Worm (Caenorhabditis elegans) whole organism, L1 larva: ENCODE measurements around the gene nep-9.
A peak's percentile ranks its signal among the peaks of the same experiment; 100 is the strongest.

Source experiments
- aha-1 ChIP-seq: fragments of 150-350 bp; optimal IDR thresholded peaks from 2 replicates; lab custom pipeline; 2014; ENCODE audit warnings: missing biosample characterization, missing genetic modification characterization
- ama-1 ChIP-seq: fragments of 150-350 bp; optimal IDR thresholded peaks from 2 replicates; lab custom pipeline; 2014
- blmp-1 ChIP-seq: fragments of 150-350 bp; optimal IDR thresholded peaks from 2 replicates; lab custom pipeline; 2014; ENCODE audit warnings: missing biosample characterization, missing genetic modification characterization
- ceh-63 ChIP-seq: fragments of 200-800 bp; sonication (Bioruptor generic); optimal IDR thresholded peaks from 2 replicates; lab custom pipeline; 2018; ENCODE audit warnings: mild to moderate bottlenecking, missing genetic modification characterization, missing compliant biosample characterization
- ceh-88 ChIP-seq: fragments of 200-800 bp; sonication (Bioruptor generic); IDR thresholded peaks from 2 replicates; pipeline ENCODE4 v1.3.6; 2022; ENCODE audit warnings: missing genetic modification characterization, missing compliant biosample characterization
- ceh-90 ChIP-seq: sonication (generic microtip); optimal IDR thresholded peaks from 2 replicates; lab custom pipeline; 2016; ENCODE audit warnings: missing genetic modification characterization, missing compliant biosample characterization
- ces-1 ChIP-seq: fragments of 150-350 bp; optimal IDR thresholded peaks from 2 replicates; lab custom pipeline; 2014; ENCODE audit warnings: missing biosample characterization, missing genetic modification reagents, missing genetic modification characterization
- dpl-1 ChIP-seq, 3 experiments: fragments of 150-350 bp in 2 of 3; sonication (generic microtip) in 1 of 3; optimal IDR thresholded peaks; 2 replicates each; lab custom pipeline; 2014 to 2017; ENCODE audit warnings: missing biosample characterization in 3 of 3, missing genetic modification characterization in 3 of 3, missing genetic modification reagents in 3 of 3
- efl-3 ChIP-seq: fragments of 200-800 bp; sonication (Bioruptor generic); optimal IDR thresholded peaks from 2 replicates; lab custom pipeline; 2018; ENCODE audit warnings: mild to moderate bottlenecking, missing genetic modification characterization, missing compliant biosample characterization
- egl-27 ChIP-seq, 2 experiments: fragments of 150-350 bp in 1 of 2; sonication (generic microtip); optimal IDR thresholded peaks; 3 replicates each; lab custom pipeline; 2017 to 2018; ENCODE audit warnings: missing biosample characterization in 2 of 2, missing genetic modification characterization in 2 of 2, missing genetic modification reagents in 2 of 2
- ets-5 ChIP-seq: fragments of 200-800 bp; sonication (Bioruptor generic); IDR thresholded peaks from 2 replicates; pipeline ENCODE4 v1.3.6; 2022; ENCODE audit warnings: missing genetic modification characterization, missing compliant biosample characterization
- fkh-10 ChIP-seq: sonication (generic microtip); optimal IDR thresholded peaks from 2 replicates; lab custom pipeline; 2017; ENCODE audit warnings: missing biosample characterization, missing genetic modification reagents, missing genetic modification characterization
- fkh-8 ChIP-seq: sonication (generic microtip); optimal IDR thresholded peaks from 2 replicates; lab custom pipeline; 2016; ENCODE audit warnings: mild to moderate bottlenecking, missing genetic modification characterization, missing compliant biosample characterization
- grh-1 ChIP-seq: fragments of 200-800 bp; sonication (Bioruptor generic); IDR thresholded peaks from 2 replicates; pipeline ENCODE4 v1.3.6; 2022; ENCODE audit warnings: missing genetic modification reagents, missing genetic modification characterization, missing compliant biosample characterization
- hlh-17 ChIP-seq: fragments of 200-800 bp; sonication (Bioruptor generic); optimal IDR thresholded peaks from 2 replicates; lab custom pipeline; 2018; ENCODE audit warnings: missing genetic modification characterization, mild to moderate bottlenecking, missing compliant biosample characterization, moderate library complexity, borderline replicate concordance
- irx-1 ChIP-seq: sonication (generic microtip); optimal IDR thresholded peaks from 2 replicates; lab custom pipeline; 2016; ENCODE audit warnings: missing genetic modification characterization, missing compliant biosample characterization
- isw-1 ChIP-seq: fragments of 200-800 bp; sonication (Bioruptor generic); IDR thresholded peaks from 2 replicates; pipeline ENCODE4 v1.3.6; 2022; ENCODE audit warnings: missing genetic modification characterization, missing compliant biosample characterization
- lin-14 ChIP-seq: fragments of 200-800 bp; sonication (Bioruptor generic); optimal IDR thresholded peaks from 2 replicates; lab custom pipeline; 2018; ENCODE audit warnings: mild to moderate bottlenecking, missing genetic modification characterization, moderate library complexity, missing compliant biosample characterization
- lin-15B ChIP-seq: fragments of 150-350 bp; sonication (generic microtip); optimal IDR thresholded peaks from 3 replicates; lab custom pipeline; 2014; ENCODE audit warnings: missing biosample characterization, missing genetic modification characterization
- lir-3 ChIP-seq: sonication (generic microtip); optimal IDR thresholded peaks from 2 replicates; lab custom pipeline; 2016; ENCODE audit warnings: mild to moderate bottlenecking, missing genetic modification characterization, moderate library complexity, missing compliant biosample characterization; ENCODE audit not compliant: poor library complexity
- lsy-2 ChIP-seq, 2 experiments: fragments of 150-350 bp; optimal IDR thresholded peaks; 2 replicates each; lab custom pipeline; 2014; ENCODE audit warnings: missing biosample characterization in 2 of 2, missing genetic modification characterization in 2 of 2
- mab-9 ChIP-seq: fragments of 200-800 bp; sonication (Bioruptor generic); IDR thresholded peaks from 2 replicates; pipeline ENCODE4 v1.3.6; 2022; ENCODE audit warnings: missing genetic modification reagents, missing genetic modification characterization, missing compliant biosample characterization
- mef-2 ChIP-seq: fragments of 150-350 bp; optimal IDR thresholded peaks from 2 replicates; lab custom pipeline; 2014; ENCODE audit warnings: missing biosample characterization, missing genetic modification characterization
- nhr-19 ChIP-seq: fragments of 200-800 bp; sonication (Bioruptor generic); conservative IDR thresholded peaks from 2 replicates; pipeline ENCODE4 v1.3.6; 2022; ENCODE audit warnings: missing genetic modification characterization, missing compliant biosample characterization
- nhr-76 ChIP-seq: sonication (generic microtip); optimal IDR thresholded peaks from 2 replicates; lab custom pipeline; 2017; ENCODE audit warnings: missing biosample characterization, missing genetic modification characterization
- nhr-85 ChIP-seq: sonication (generic microtip); peaks from one replicate; lab custom pipeline; 2016; ENCODE audit warnings: missing genetic modification characterization, inconsistent platforms, missing compliant biosample characterization
- nhr-90 ChIP-seq: sonication (generic microtip); optimal IDR thresholded peaks from 2 replicates; lab custom pipeline; 2016; ENCODE audit warnings: mild to moderate bottlenecking, missing genetic modification characterization, missing compliant biosample characterization; ENCODE audit not compliant: poor library complexity
- rnt-1 ChIP-seq: sonication (generic microtip); optimal IDR thresholded peaks from 2 replicates; lab custom pipeline; 2016; ENCODE audit warnings: mild to moderate bottlenecking, missing genetic modification characterization, moderate library complexity, missing compliant biosample characterization
- skn-1 ChIP-seq: fragments of 150-350 bp; optimal IDR thresholded peaks from 2 replicates; lab custom pipeline; 2014; ENCODE audit warnings: missing biosample characterization, missing genetic modification characterization
- sox-4 ChIP-seq: sonication (generic microtip); optimal IDR thresholded peaks from 2 replicates; lab custom pipeline; 2016; ENCODE audit warnings: missing genetic modification characterization, missing compliant biosample characterization
- tlp-1 ChIP-seq: fragments of 150-350 bp; optimal IDR thresholded peaks from 2 replicates; lab custom pipeline; 2014; ENCODE audit warnings: missing biosample characterization, missing genetic modification characterization
- unc-130 ChIP-seq: fragments of 150-350 bp; optimal IDR thresholded peaks from 2 replicates; lab custom pipeline; 2017; ENCODE audit warnings: missing biosample characterization, missing genetic modification characterization, inconsistent platforms
- unc-30 ChIP-seq: sonication (generic microtip); optimal IDR thresholded peaks from 2 replicates; lab custom pipeline; 2017; ENCODE audit warnings: missing biosample characterization, missing genetic modification characterization
- unc-62 ChIP-seq: fragments of 150-350 bp; optimal IDR thresholded peaks from 2 replicates; lab custom pipeline; 2014; ENCODE audit warnings: missing biosample characterization, missing genetic modification reagents, missing genetic modification characterization
- vab-15 ChIP-seq: sonication (generic microtip); optimal IDR thresholded peaks from 2 replicates; lab custom pipeline; 2017; ENCODE audit warnings: missing genotype, mild to moderate bottlenecking, missing genetic modification characterization, missing compliant biosample characterization
- xbp-1 ChIP-seq: sonication (generic microtip); optimal IDR thresholded peaks from 2 replicates; lab custom pipeline; 2016; ENCODE audit warnings: missing genetic modification characterization, missing compliant biosample characterization
- zip-4 ChIP-seq: fragments of 200-800 bp; sonication (Bioruptor generic); optimal IDR thresholded peaks from 2 replicates; lab custom pipeline; 2018; ENCODE audit warnings: mild to moderate bottlenecking, missing genetic modification characterization, moderate library complexity, missing compliant biosample characterization
- ztf-11 ChIP-seq, 2 experiments: sonication (generic microtip); optimal IDR thresholded peaks; 2 replicates each; lab custom pipeline; 2016 to 2017; ENCODE audit warnings: missing genetic modification characterization in 2 of 2, missing biosample characterization in 1 of 2, missing compliant biosample characterization in 1 of 2

nep-9 gene

ce11 chrII:3439244-3439698 is 40.2 kb upstream of the nep-9 start (continued):
- no peak for TF ChIP-seq unc-30 (tag; lab: Kevin White, UChicago)
- TF ChIP-seq dpl-1 (GFP tag; optimal IDR thresholded peaks at IDR 0.05; lab: Kevin White, UChicago): peak in 1 of 3 experiments; percentile 3
- TF ChIP-seq ets-5 (GFP tag; lab: Robert Waterston, UW): no peak
- TF ChIP-seq efl-3 (GFP tag; lab: Kevin White, UChicago): no peak
- no peak for TF ChIP-seq unc-130
- no peak for TF ChIP-seq nhr-76 (tag; lab: Kevin White, UChicago)
- no peak for TF ChIP-seq ama-1 (lab: Kevin White, UChicago)
- no peak for TF ChIP-seq ceh-90 (tag; lab: Kevin White, UChicago)
- TF ChIP-seq lin-14 (GFP tag; lab: Kevin White, UChicago): peak; percentile 60
- no peak for TF ChIP-seq sox-4 (tag; lab: Kevin White, UChicago)
- TF ChIP-seq lsy-2 (tag; optimal IDR thresholded peaks at IDR 0.05; lab: Kevin White, UChicago): no peak
- no peak for TF ChIP-seq fkh-8
- TF ChIP-seq lir-3 (tag; lab: Kevin White, UChicago): no peak
- TF ChIP-seq fkh-10 (GFP tag; lab: Kevin White, UChicago): no peak
- TF ChIP-seq ceh-63 (GFP tag; lab: Kevin White, UChicago): no peak
- no peak for TF ChIP-seq aha-1 (tag; lab: Kevin White, UChicago)
- no peak for TF ChIP-seq zip-4 (GFP tag; lab: Kevin White, UChicago)
- TF ChIP-seq nhr-90 (tag; lab: Kevin White, UChicago): peak; percentile 75
- TF ChIP-seq unc-62 (GFP tag; lab: Kevin White, UChicago): no peak
- TF ChIP-seq ceh-88 (GFP tag; lab: Robert Waterston, UW): no peak
- TF ChIP-seq vab-15: no peak
- no peak for TF ChIP-seq ces-1 (GFP tag; lab: Kevin White, UChicago)
- no peak for TF ChIP-seq lin-15B
- TF ChIP-seq blmp-1 (tag; lab: Kevin White, UChicago): peak; percentile 66
- TF ChIP-seq egl-27 (tag; optimal IDR thresholded peaks at IDR 0.05; lab: Kevin White, UChicago): no peak
- TF ChIP-seq rnt-1 (tag; lab: Kevin White, UChicago): peak; percentile 51
- TF ChIP-seq nhr-85: peak; percentile 57
- no peak for TF ChIP-seq irx-1 (tag; lab: Kevin White, UChicago)
- TF ChIP-seq mef-2 (tag; lab: Kevin White, UChicago): no peak
- TF ChIP-seq ztf-11 (tag; optimal IDR thresholded peaks at IDR 0.05; lab: Kevin White, UChicago): no peak
- no peak for TF ChIP-seq skn-1 (tag; lab: Kevin White, UChicago)

ce11 chrII:3438280-3438679 is 39.2 kb upstream of the nep-9 start:
- TF ChIP-seq hlh-17 (GFP tag; lab: Kevin White, UChicago) (no peak), blmp-1 (tag; lab: Kevin White, UChicago) (peak; percentile 90)

- TF ChIP-seq fkh-10 (GFP tag; lab: Kevin White, UChicago) (no peak), nhr-90 (tag; lab: Kevin White, UChicago) (no peak), nhr-19 (no peak), mab-9 (GFP tag; lab: Robert Waterston, UW) (no peak), nhr-85 (no peak), xbp-1 (tag; lab: Kevin White, UChicago) (no peak), isw-1 (GFP tag; lab: Robert Waterston, UW) (no peak), grh-1 (GFP tag; lab: Robert Waterston, UW) (no peak), tlp-1 (tag; lab: Kevin White, UChicago) (no peak)
These were observed 38.3 kb upstream of the nep-9 start for ce11 chrII:3437393-3437792.
